Fruit fly (Drosophila melanogaster) whole organism, pupa: ENCODE results near the gene Skel.

Source experiments
- CG10348 ChIP-seq: fragments of 200-800 bp; sonication (Bioruptor generic); IDR thresholded peaks from 2 replicates; pipeline ENCODE4 v1.3.6; 2022; ENCODE audit warnings: missing biosample characterization, missing genetic modification characterization
- CG12605 ChIP-seq: fragments of 200-800 bp; sonication (Bioruptor generic); IDR thresholded peaks from 2 replicates; pipeline ENCODE4 v1.3.6; 2022; ENCODE audit warnings: missing biosample characterization, missing genetic modification characterization
- CG13204 ChIP-seq: fragments of 200-800 bp; sonication (Bioruptor generic); optimal IDR thresholded peaks from 2 replicates; lab custom pipeline; 2018; ENCODE audit warnings: missing biosample characterization, mild to moderate bottlenecking, missing genetic modification characterization, moderate library complexity
- CG14655 ChIP-seq: fragments of 200-800 bp; sonication (Bioruptor generic); optimal IDR thresholded peaks from 3 replicates; lab custom pipeline; 2017; ENCODE audit warnings: mild to moderate bottlenecking, missing biosample characterization, missing genetic modification reagents, missing genetic modification characterization
- CG15710 ChIP-seq: fragments of 200-800 bp; sonication (Bioruptor generic); optimal IDR thresholded peaks from 2 replicates; lab custom pipeline; 2018; ENCODE audit warnings: missing biosample characterization, mild to moderate bottlenecking, missing genetic modification characterization, moderate library complexity
- CG4496 ChIP-seq: fragments of 200-800 bp; sonication (Bioruptor generic); IDR thresholded peaks from 3 replicates; pipeline ENCODE4 v1.3.6; 2022; ENCODE audit warnings: missing biosample characterization, missing genetic modification characterization
- CG8301 ChIP-seq: fragments of 200-800 bp; sonication (Bioruptor generic); optimal IDR thresholded peaks from 2 replicates; lab custom pipeline; 2018; ENCODE audit warnings: missing biosample characterization, mild to moderate bottlenecking, missing genetic modification characterization
- CG9948 ChIP-seq: fragments of 200-800 bp; sonication (Bioruptor generic); optimal IDR thresholded peaks from 2 replicates; lab custom pipeline; 2018; ENCODE audit warnings: missing biosample characterization, mild to moderate bottlenecking, missing genetic modification characterization, moderate library complexity
- Ets98B ChIP-seq: fragments of 200-800 bp; sonication (Bioruptor generic); IDR thresholded peaks from 2 replicates; pipeline ENCODE4 v1.3.6; 2022; ENCODE audit warnings: missing biosample characterization, missing genetic modification characterization
- Pif1B ChIP-seq: fragments of 200-800 bp; sonication (Bioruptor generic); optimal IDR thresholded peaks from 3 replicates; lab custom pipeline; 2016; ENCODE audit warnings: missing biosample characterization, missing genetic modification characterization
- gl ChIP-seq: fragments of 200-800 bp; sonication (Bioruptor generic); optimal IDR thresholded peaks from 2 replicates; lab custom pipeline; 2018; ENCODE audit warnings: missing biosample characterization, mild to moderate bottlenecking, missing genetic modification characterization
- rn ChIP-seq: fragments of 200-800 bp; sonication (Bioruptor generic); IDR thresholded peaks from 2 replicates; pipeline ENCODE4 v1.3.6; 2022; ENCODE audit warnings: missing biosample characterization, missing genetic modification characterization

DNA sequence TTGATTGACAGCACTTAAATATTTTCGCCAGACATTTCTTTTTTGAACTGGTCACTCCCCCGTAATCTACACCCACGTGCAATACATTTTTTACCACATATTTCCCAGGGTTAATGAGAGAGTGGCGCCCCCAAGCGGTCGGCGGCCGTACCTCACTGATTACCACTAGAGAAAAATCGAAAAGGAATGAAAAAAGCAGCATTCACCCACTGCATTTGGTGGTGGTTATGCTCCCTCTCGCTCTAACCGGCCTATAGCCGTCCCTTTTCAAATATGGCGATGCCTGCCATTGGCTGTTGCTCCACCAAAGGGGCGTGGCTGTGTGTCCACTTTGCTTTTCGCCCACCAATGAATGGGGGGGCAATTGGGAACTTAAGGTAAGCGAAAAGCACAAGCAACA lies 21.8 kb upstream of the Skel start:
- TF ChIP-seq CG9948 (no peak), CG10348 (no peak), CG14655 (GFP tag; lab: Kevin White, UChicago) (peak; percentile 61), CG4496 (peak; percentile 83), CG15710 (tag; lab: Kevin White, UChicago) (peak; percentile 34), CG13204 (GFP tag; lab: Kevin White, UChicago) (peak; percentile 59), CG12605 (GFP tag; lab: Robert Waterston, UW) (peak; percentile 71), CG8301 (tag; lab: Kevin White, UChicago) (peak; percentile 47), gl (tag; lab: Kevin White, UChicago) (peak; percentile 63), rn (peak; percentile 69), Ets98B (GFP tag; lab: Robert Waterston, UW) (peak; percentile 79), Pif1B (no peak)
